Worm (Caenorhabditis elegans): Measurements from ENCODE around the gene msp-81.

The msp-81 gene

DNA sequence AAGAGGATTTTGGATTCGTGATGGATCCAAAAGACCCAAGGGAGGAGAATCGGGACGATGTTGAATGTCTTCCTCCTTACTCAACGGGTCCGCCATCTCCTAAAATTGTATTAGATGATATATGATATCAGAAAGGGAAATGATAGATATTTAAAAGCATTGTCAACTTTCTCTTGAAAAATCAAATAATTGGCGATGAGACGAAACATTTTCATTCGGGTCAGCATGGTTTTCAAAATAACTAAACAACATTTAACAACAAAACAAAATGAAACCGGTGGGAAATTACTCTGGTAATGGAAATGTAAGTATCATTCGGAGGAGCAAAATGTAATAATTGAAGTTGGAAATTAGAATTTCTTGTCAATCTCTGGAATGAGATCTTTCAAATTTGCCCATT is 39.7 kb downstream of the msp-81 start, which contains the start of gene pis-1:
Gene pis-1 (minus strand): TSS at position 101 of the 400 bp plus-strand sequence.
- TF ChIP-seq unc-39 (tag; optimal IDR thresholded peaks at IDR 0.05) (no peak), aly-2 (tag; optimal IDR thresholded peaks at IDR 0.05) (no peak), sem-4 (tag; optimal IDR thresholded peaks at IDR 0.05) (no peak), mdl-1 (tag; optimal IDR thresholded peaks at IDR 0.05) (no peak), C34F6.9 (tag; optimal IDR thresholded peaks at IDR 0.05) (no peak), gmeb-1 (tag; optimal IDR thresholded peaks at IDR 0.05) (no peak), ceh-82 (tag; optimal IDR thresholded peaks at IDR 0.05) (no peak), nhr-11 (tag; optimal IDR thresholded peaks at IDR 0.05) (no peak), elt-1 (tag; optimal IDR thresholded peaks at IDR 0.05) (no peak), ztf-11 (tag; optimal IDR thresholded peaks at IDR 0.05) (no peak), nhr-25 (tag; optimal IDR thresholded peaks at IDR 0.05) (no peak), sma-9 (GFP tag; optimal IDR thresholded peaks at IDR 0.05) (no peak), sma-9 (tag; optimal IDR thresholded peaks at IDR 0.05) (no peak), Y55F3AM.14 (GFP tag; optimal IDR thresholded peaks at IDR 0.05) (no peak), fos-1 (tag; optimal IDR thresholded peaks at IDR 0.05) (no peak), ztf-4 (tag; optimal IDR thresholded peaks at IDR 0.05) (no peak), dmd-4 (tag; optimal IDR thresholded peaks at IDR 0.05) (no peak)

DNA sequence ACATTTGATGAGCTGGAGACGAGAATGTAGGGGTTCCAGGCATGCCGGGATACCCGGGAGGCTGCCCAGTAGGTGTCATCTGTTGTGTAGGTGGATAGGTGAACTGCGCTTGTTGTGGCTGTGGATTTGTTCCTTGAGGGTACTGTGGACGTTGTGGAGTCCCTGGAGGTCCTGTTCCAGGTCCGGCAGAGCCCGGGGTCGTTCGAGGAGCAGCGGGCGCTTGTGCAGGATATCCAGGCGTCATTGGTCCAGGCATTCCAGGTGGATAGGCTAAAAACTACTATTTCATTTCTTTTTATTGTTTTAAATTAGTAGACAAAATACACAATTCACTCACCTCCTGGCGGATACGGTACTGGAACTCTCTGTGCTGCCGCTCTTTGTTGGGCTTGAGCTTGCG is 41.0 kb downstream of the msp-81 start:
- TF ChIP-seq nhr-25 (tag; optimal IDR thresholded peaks at IDR 0.05) (no peak), ztf-4 (tag; optimal IDR thresholded peaks at IDR 0.05) (no peak), sma-3 (GFP tag; optimal IDR thresholded peaks at IDR 0.05) (no peak), nhr-237 (tag; optimal IDR thresholded peaks at IDR 0.05) (no peak), R02D3.7 (tag; optimal IDR thresholded peaks at IDR 0.05) (no peak), nhr-129 (tag; optimal IDR thresholded peaks at IDR 0.05) (no peak), crh-2 (tag; optimal IDR thresholded peaks at IDR 0.05) (no peak), mbf-1 (tag; optimal IDR thresholded peaks at IDR 0.05) (no peak), peb-1 (tag; optimal IDR thresholded peaks at IDR 0.05) (no peak), nhr-12 (tag; optimal IDR thresholded peaks at IDR 0.05) (no peak)

DNA sequence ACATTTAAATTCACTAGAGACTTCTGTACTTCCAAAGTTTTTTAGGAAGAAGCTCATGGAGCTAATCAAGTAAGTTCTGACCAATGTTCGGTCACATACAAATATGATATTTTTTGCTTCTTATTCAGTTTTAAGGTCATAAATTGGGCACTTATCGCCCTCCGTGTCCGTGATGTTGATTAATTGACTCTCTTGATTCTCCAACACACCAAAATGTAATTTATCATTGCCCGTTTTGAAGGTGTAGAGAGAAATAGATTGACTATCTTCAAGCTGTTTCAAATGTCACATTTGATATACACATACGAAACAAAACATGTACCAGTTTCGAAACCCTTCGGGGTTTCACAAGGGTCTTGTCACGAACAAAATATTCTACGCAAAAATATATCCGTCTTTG is 45.5 kb downstream of the msp-81 start:
- TF ChIP-seq ceh-16 (tag; optimal IDR thresholded peaks at IDR 0.05) (peak; percentile 78), nhr-25 (tag; optimal IDR thresholded peaks at IDR 0.05) (peak; percentile 50), nhr-21 (tag; optimal IDR thresholded peaks at IDR 0.05) (peak; percentile 2), nhr-10 (tag; optimal IDR thresholded peaks at IDR 0.05) (no peak), lin-39 (tag; optimal IDR thresholded peaks at IDR 0.05) (peak; percentile 56), dmd-4 (tag; optimal IDR thresholded peaks at IDR 0.05) (no peak), sem-4 (tag; optimal IDR thresholded peaks at IDR 0.05) (no peak)

ce11 chrIV:9789496-9789895 is 46.7 kb downstream of the msp-81 start, which contains the start of gene T13F2.4:
Gene T13F2.4 (plus strand): TSS chrIV:9789796.
- TF ChIP-seq ztf-4 (tag; optimal IDR thresholded peaks at IDR 0.05) (no peak), nhr-23 (tag; optimal IDR thresholded peaks at IDR 0.05) (no peak), ZK546.5 (tag; optimal IDR thresholded peaks at IDR 0.05) (no peak), sem-4 (tag; optimal IDR thresholded peaks at IDR 0.05) (no peak), ama-1 (optimal IDR thresholded peaks at IDR 0.05) (no peak), sma-3 (GFP tag; optimal IDR thresholded peaks at IDR 0.05) (no peak), ceh-16 (tag; optimal IDR thresholded peaks at IDR 0.05) (no peak)

All from whole organism, L2 larva.